Fruit fly (Drosophila melanogaster): Measurements from ENCODE around the gene CG42659.

CG42659 gene

dm6 chr2L:17982372-17982771 lies 24.8 kb upstream of the CG42659 start, which contains the start of gene btv:
TSS of gene btv (minus strand) at chr2L:17982472.
- TF ChIP-seq CG5204 (GFP tag; optimal IDR thresholded peaks at IDR 0.05) = no peak
- TF ChIP-seq CG12768 (GFP tag; optimal IDR thresholded peaks at IDR 0.05) = no peak
- TF ChIP-seq CG11617 (GFP tag; optimal IDR thresholded peaks at IDR 0.05) = no peak
- TF ChIP-seq cic (GFP tag; optimal IDR thresholded peaks at IDR 0.05) = no peak
- no peak for TF ChIP-seq pad (GFP tag; optimal IDR thresholded peaks at IDR 0.05)
- no peak for TF ChIP-seq Crg-1 (GFP tag; optimal IDR thresholded peaks at IDR 0.05)
- no peak for TF ChIP-seq CG7045 (GFP tag; optimal IDR thresholded peaks at IDR 0.05)
- no peak for TF ChIP-seq CG7101 (tag; optimal IDR thresholded peaks at IDR 0.05)
- no peak for TF ChIP-seq Mnt (GFP tag; optimal IDR thresholded peaks at IDR 0.05)
- TF ChIP-seq CG33017 (tag; optimal IDR thresholded peaks at IDR 0.05) = no peak
- TF ChIP-seq Hr96 (GFP tag; optimal IDR thresholded peaks at IDR 0.05) = no peak
- TF ChIP-seq CG14711 (tag; optimal IDR thresholded peaks at IDR 0.05) = no peak
- TF ChIP-seq Clk (GFP tag; optimal IDR thresholded peaks at IDR 0.05) = no peak
- TF ChIP-seq bab1 (GFP tag; optimal IDR thresholded peaks at IDR 0.05) = no peak
- TF ChIP-seq cnc (optimal IDR thresholded peaks at IDR 0.05) = no peak
- TF ChIP-seq kay (GFP tag; ENCODE audit: borderline replicate concordance) = no peak
- no peak for TF ChIP-seq toe (GFP tag; optimal IDR thresholded peaks at IDR 0.05)
- no peak for TF ChIP-seq ovo (GFP tag; optimal IDR thresholded peaks at IDR 0.05)

DNA sequence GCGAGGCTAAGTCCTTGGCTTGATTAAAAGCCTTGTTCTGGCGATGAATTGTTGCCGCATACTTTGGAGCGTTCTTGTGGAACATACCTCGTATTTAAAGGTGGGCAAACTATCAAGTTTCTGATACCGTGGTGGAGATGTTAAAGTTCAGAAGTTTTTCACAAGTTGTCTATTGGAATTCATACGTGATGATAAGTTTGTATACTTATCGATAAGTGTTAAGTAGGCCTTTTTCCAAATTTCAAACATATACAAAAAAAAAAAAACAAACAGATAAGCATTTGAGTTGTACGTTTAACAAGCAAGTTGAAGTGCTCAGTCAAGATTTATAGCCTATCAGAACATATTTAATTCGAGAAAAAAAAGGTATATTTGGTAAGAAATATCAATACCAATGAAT lies 21.1 kb upstream of the CG42659 start, which contains the start of gene CG5681:
CG5681 (plus strand) TSS at position 301 of the 400 bp plus-strand sequence.
- TF ChIP-seq cic (GFP tag; optimal IDR thresholded peaks at IDR 0.05) (no peak), tj (GFP tag; optimal IDR thresholded peaks at IDR 0.05) (no peak), toe (GFP tag; optimal IDR thresholded peaks at IDR 0.05) (no peak), CG7045 (GFP tag; optimal IDR thresholded peaks at IDR 0.05) (no peak)

DNA sequence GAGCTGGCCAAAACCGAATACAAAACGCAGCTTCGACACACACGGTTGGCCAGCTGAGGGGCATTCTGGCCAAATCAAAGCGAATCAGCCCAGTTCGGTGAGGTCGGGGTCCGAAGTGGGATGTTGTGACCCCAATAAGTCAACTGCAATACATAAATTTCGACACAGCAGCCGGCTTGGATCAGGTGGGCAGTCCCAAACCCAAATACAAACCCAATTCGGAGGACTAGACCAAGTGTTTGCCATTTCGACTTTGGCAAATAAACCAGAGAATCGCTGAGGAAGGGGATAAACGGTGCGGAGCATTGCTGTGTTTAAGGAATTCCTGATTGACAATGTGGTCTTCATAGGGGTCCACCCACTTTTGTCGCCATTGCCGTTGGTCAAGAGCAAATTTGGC lies 18.2 kb upstream of the CG42659 start:
- TF ChIP-seq ovo (GFP tag; optimal IDR thresholded peaks at IDR 0.05) = no peak
- no peak for TF ChIP-seq Mnt (GFP tag; optimal IDR thresholded peaks at IDR 0.05)
- TF ChIP-seq CG12768 (GFP tag; optimal IDR thresholded peaks at IDR 0.05) = no peak
- no peak for TF ChIP-seq CG7045 (GFP tag; optimal IDR thresholded peaks at IDR 0.05)
- TF ChIP-seq cnc (optimal IDR thresholded peaks at IDR 0.05) = no peak
- no peak for TF ChIP-seq CG11617 (GFP tag; optimal IDR thresholded peaks at IDR 0.05)
- no peak for TF ChIP-seq cic (GFP tag; optimal IDR thresholded peaks at IDR 0.05)
- no peak for TF ChIP-seq Clk (GFP tag; optimal IDR thresholded peaks at IDR 0.05)
- no peak for TF ChIP-seq CG5204 (GFP tag; optimal IDR thresholded peaks at IDR 0.05)
- TF ChIP-seq Hr96 (GFP tag; optimal IDR thresholded peaks at IDR 0.05) = no peak

DNA sequence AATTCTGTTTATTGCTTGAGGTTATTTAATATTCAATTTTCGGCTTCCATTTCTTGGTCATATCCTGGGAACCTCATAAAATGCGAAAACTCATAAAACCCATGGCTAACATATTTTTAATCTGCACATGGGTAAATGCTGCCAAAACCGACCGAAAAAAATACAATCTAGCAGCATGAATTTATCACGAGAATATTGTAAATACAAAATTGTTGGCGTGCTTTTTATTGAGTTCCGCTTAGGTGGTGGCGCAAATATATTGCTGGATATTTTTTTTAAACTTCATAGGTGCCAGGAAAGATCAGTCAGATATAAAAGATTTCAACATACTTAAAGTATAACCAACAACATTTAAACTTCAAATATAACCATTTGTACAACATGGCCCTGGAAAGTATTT lies 17.0 kb upstream of the CG42659 start, which contains the start of gene Prosbeta5R2:
Prosbeta5R2 (plus strand) TSS at position 301 of the 400 bp plus-strand sequence.
- TF ChIP-seq cic (GFP tag; optimal IDR thresholded peaks at IDR 0.05) = no peak
- no peak for TF ChIP-seq CG1620 (GFP tag; optimal IDR thresholded peaks at IDR 0.05)
- TF ChIP-seq CG12768 (GFP tag; optimal IDR thresholded peaks at IDR 0.05) = no peak
- no peak for TF ChIP-seq CG7045 (GFP tag; optimal IDR thresholded peaks at IDR 0.05)

- TF ChIP-seq CG7045 (GFP tag; optimal IDR thresholded peaks at IDR 0.05) = no peak
- TF ChIP-seq Crg-1 (GFP tag; optimal IDR thresholded peaks at IDR 0.05) = no peak
- no peak for TF ChIP-seq kay (GFP tag; ENCODE audit: borderline replicate concordance)
- no peak for TF ChIP-seq toe (GFP tag; optimal IDR thresholded peaks at IDR 0.05)
- TF ChIP-seq cic (GFP tag; optimal IDR thresholded peaks at IDR 0.05) = no peak
Observed at dm6 chr2L:17990771-17991170, 16.4 kb upstream of the CG42659 start.

DNA sequence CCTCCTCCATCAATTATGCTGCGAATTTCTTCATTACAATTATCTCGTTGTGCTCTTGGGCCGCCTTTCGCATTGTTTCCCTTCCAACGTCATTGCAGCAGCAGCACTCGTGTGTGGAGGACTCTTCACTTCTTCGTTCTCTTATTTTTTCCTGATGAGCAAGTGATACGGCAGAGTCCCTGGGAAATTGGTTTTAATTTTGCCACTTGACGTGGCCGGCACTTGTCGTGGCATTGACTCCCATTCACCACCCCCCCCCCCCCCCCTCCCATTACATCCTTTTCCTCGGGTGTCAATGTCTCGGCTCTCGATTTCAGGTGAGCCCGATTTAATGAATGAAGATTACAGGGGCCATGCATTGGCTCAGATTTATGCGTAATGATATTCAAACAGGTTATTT lies 5.0 kb upstream of the CG42659 start:
- TF ChIP-seq kay (GFP tag; ENCODE audit: borderline replicate concordance) = no peak
- TF ChIP-seq Mnt (GFP tag; optimal IDR thresholded peaks at IDR 0.05) = no peak
- TF ChIP-seq CG12768 (GFP tag; optimal IDR thresholded peaks at IDR 0.05) = no peak
- TF ChIP-seq CG7101 (tag; optimal IDR thresholded peaks at IDR 0.05) = no peak
- TF ChIP-seq toe (GFP tag; optimal IDR thresholded peaks at IDR 0.05) = no peak
- TF ChIP-seq cic (GFP tag; optimal IDR thresholded peaks at IDR 0.05) = no peak
- TF ChIP-seq CG7045 (GFP tag; optimal IDR thresholded peaks at IDR 0.05) = no peak
- TF ChIP-seq tj (GFP tag; optimal IDR thresholded peaks at IDR 0.05) = no peak

- no peak for TF ChIP-seq CG1620 (GFP tag; optimal IDR thresholded peaks at IDR 0.05)
- TF ChIP-seq cic (GFP tag; optimal IDR thresholded peaks at IDR 0.05) = no peak
- no peak for TF ChIP-seq bab1 (GFP tag; optimal IDR thresholded peaks at IDR 0.05)
- no peak for TF ChIP-seq Mnt (GFP tag; optimal IDR thresholded peaks at IDR 0.05)
- no peak for TF ChIP-seq pad (GFP tag; optimal IDR thresholded peaks at IDR 0.05)
- no peak for TF ChIP-seq CG12768 (GFP tag; optimal IDR thresholded peaks at IDR 0.05)
- no peak for TF ChIP-seq toe (GFP tag; optimal IDR thresholded peaks at IDR 0.05)
- TF ChIP-seq ovo (GFP tag; optimal IDR thresholded peaks at IDR 0.05) = no peak
- no peak for TF ChIP-seq Crg-1 (GFP tag; optimal IDR thresholded peaks at IDR 0.05)
- no peak for TF ChIP-seq CG7045 (GFP tag; optimal IDR thresholded peaks at IDR 0.05)
- no peak for TF ChIP-seq tj (GFP tag; optimal IDR thresholded peaks at IDR 0.05)
- no peak for TF ChIP-seq CG14711 (tag; optimal IDR thresholded peaks at IDR 0.05)
- no peak for TF ChIP-seq Clk (GFP tag; optimal IDR thresholded peaks at IDR 0.05)
- TF ChIP-seq CG7101 (tag; optimal IDR thresholded peaks at IDR 0.05) = no peak
- no peak for TF ChIP-seq CG33017 (tag; optimal IDR thresholded peaks at IDR 0.05)
- TF ChIP-seq CG11617 (GFP tag; optimal IDR thresholded peaks at IDR 0.05) = no peak
- no peak for TF ChIP-seq cnc (optimal IDR thresholded peaks at IDR 0.05)
- no peak for TF ChIP-seq CG5204 (GFP tag; optimal IDR thresholded peaks at IDR 0.05)
Observed at dm6 chr2L:18003028-18003836, 3.9 kb upstream of the CG42659 start.
